Worm (Caenorhabditis elegans) whole organism, young adult: ENCODE results near the gene ceh-1.

Experiments
- B0019.2 ChIP-seq: fragments of 200-800 bp; sonication (Bioruptor generic); conservative IDR thresholded peaks from 2 replicates; pipeline ENCODE4 v1.3.6; 2022; ENCODE audit warnings: missing genetic modification reagents, missing genetic modification characterization, missing compliant biosample characterization
- B0035.1 ChIP-seq: sonication (generic microtip); optimal IDR thresholded peaks from 2 replicates; lab custom pipeline; 2016; ENCODE audit warnings: missing genetic modification characterization, mild to moderate bottlenecking, missing compliant biosample characterization, missing genotype, missing genetic modification reagents
- F10E7.11 ChIP-seq: sonication (generic microtip); optimal IDR thresholded peaks from 2 replicates; lab custom pipeline; 2017; ENCODE audit warnings: mild to moderate bottlenecking, missing genetic modification characterization, moderate library complexity, missing compliant biosample characterization
- F37B4.10 ChIP-seq: fragments of 200-800 bp; sonication (Bioruptor generic); IDR thresholded peaks from 2 replicates; pipeline ENCODE4 v1.3.6; 2022; ENCODE audit warnings: missing genetic modification characterization, missing compliant biosample characterization
- F49E8.2 ChIP-seq: sonication (generic microtip); optimal IDR thresholded peaks from 3 replicates; lab custom pipeline; 2017; ENCODE audit warnings: missing genetic modification characterization, mild to moderate bottlenecking, missing compliant biosample characterization, antibody characterized with exemption, moderate library complexity; ENCODE audit not compliant: insufficient read depth
- F57C9.4 ChIP-seq: sonication (generic microtip); optimal IDR thresholded peaks from 2 replicates; lab custom pipeline; 2017; ENCODE audit warnings: mild to moderate bottlenecking, missing genetic modification characterization, missing compliant biosample characterization
- Y79H2A.3 ChIP-seq: fragments of 200-800 bp; sonication (Bioruptor generic); conservative IDR thresholded peaks from 2 replicates; pipeline ENCODE4 v1.3.6; 2022; ENCODE audit warnings: missing genetic modification reagents, missing genetic modification characterization, missing compliant biosample characterization
- ZK185.1 ChIP-seq: sonication (generic microtip); optimal IDR thresholded peaks from 2 replicates; lab custom pipeline; 2016; ENCODE audit warnings: mild to moderate bottlenecking, missing genetic modification characterization, missing compliant biosample characterization; ENCODE audit not compliant: poor library complexity, severe bottlenecking
- ama-1 ChIP-seq, 3 experiments: fragments of 150-350 bp in 1 of 3; sonication (generic microtip) in 2 of 3; optimal IDR thresholded peaks; 2 replicates each; lab custom pipeline; 2014 to 2018; ENCODE audit warnings: missing biosample characterization in 2 of 3, missing genetic modification characterization in 2 of 3, missing genetic modification reagents in 2 of 3
- atf-7 ChIP-seq: sonication (generic microtip); optimal IDR thresholded peaks from 2 replicates; lab custom pipeline; 2017; ENCODE audit warnings: mild to moderate bottlenecking, missing genetic modification characterization, missing compliant biosample characterization
- attf-3 ChIP-seq: fragments of 200-800 bp; sonication (Bioruptor generic); conservative IDR thresholded peaks from 2 replicates; pipeline ENCODE4 v1.3.6; 2022; ENCODE audit warnings: missing genetic modification reagents, missing genetic modification characterization, missing compliant biosample characterization
- attf-5 ChIP-seq: fragments of 200-800 bp; sonication (Bioruptor generic); optimal IDR thresholded peaks from 2 replicates; lab custom pipeline; 2018; ENCODE audit warnings: mild to moderate bottlenecking, missing genetic modification characterization, missing compliant biosample characterization
- bed-1 ChIP-seq: fragments of 200-800 bp; sonication (Bioruptor generic); IDR thresholded peaks from 2 replicates; pipeline ENCODE4 v1.3.6; 2022; ENCODE audit warnings: missing genetic modification reagents, missing genetic modification characterization, missing compliant biosample characterization
- bed-2 ChIP-seq: fragments of 200-800 bp; sonication (Bioruptor generic); IDR thresholded peaks from 2 replicates; pipeline ENCODE4 v1.3.6; 2022; ENCODE audit warnings: missing genetic modification reagents, missing genetic modification characterization, missing compliant biosample characterization
- cebp-2 ChIP-seq: fragments of 200-800 bp; sonication (Bioruptor generic); IDR thresholded peaks from 2 replicates; pipeline ENCODE4 v1.3.6; 2022; ENCODE audit warnings: missing genetic modification characterization, missing compliant biosample characterization
- ceh-100 ChIP-seq: fragments of 200-800 bp; sonication (Bioruptor generic); IDR thresholded peaks from 2 replicates; pipeline ENCODE4 v1.3.6; 2022; ENCODE audit warnings: missing genetic modification reagents, missing genetic modification characterization, missing compliant biosample characterization
- dox-1 ChIP-seq: fragments of 200-800 bp; sonication (Bioruptor generic); IDR thresholded peaks from 2 replicates; pipeline ENCODE4 v1.3.6; 2022; ENCODE audit warnings: missing genetic modification reagents, missing genetic modification characterization, missing compliant biosample characterization
- dpff-1 ChIP-seq: sonication (generic microtip); optimal IDR thresholded peaks from 2 replicates; lab custom pipeline; 2017; ENCODE audit warnings: mild to moderate bottlenecking, missing genetic modification characterization, missing compliant biosample characterization
- efl-1 ChIP-seq: fragments of 150-350 bp; optimal IDR thresholded peaks from 2 replicates; lab custom pipeline; 2014; ENCODE audit warnings: missing biosample characterization, missing genetic modification reagents, missing genetic modification characterization
- egl-44 ChIP-seq: fragments of 200-800 bp; sonication (Bioruptor generic); IDR thresholded peaks from 2 replicates; pipeline ENCODE4 v1.3.6; 2022; ENCODE audit warnings: missing genetic modification reagents, missing genetic modification characterization, missing compliant biosample characterization
- hsf-1 ChIP-seq: fragments of 200-800 bp; sonication (Bioruptor generic); IDR thresholded peaks from 2 replicates; pipeline ENCODE4 v1.3.6; 2022; ENCODE audit warnings: missing genetic modification reagents, missing genetic modification characterization, missing compliant biosample characterization
- let-607 ChIP-seq, 2 experiments: fragments of 200-800 bp in 1 of 2; sonication (Bioruptor generic) in 1 of 2; sonication (generic microtip) in 1 of 2; optimal IDR thresholded peaks; 2 replicates each; lab custom pipeline; 2016 to 2018; ENCODE audit warnings: mild to moderate bottlenecking in 2 of 2, missing compliant biosample characterization in 2 of 2, missing genetic modification characterization in 2 of 2, moderate library complexity in 2 of 2, missing genotype in 1 of 2
- lsy-27 ChIP-seq: sonication (generic microtip); optimal IDR thresholded peaks from 2 replicates; lab custom pipeline; 2017; ENCODE audit warnings: missing genetic modification characterization, mild to moderate bottlenecking, missing compliant biosample characterization, antibody characterized with exemption, missing genotype, borderline replicate concordance; ENCODE audit not compliant: insufficient read depth
- madf-6 ChIP-seq: fragments of 200-800 bp; sonication (Bioruptor generic); IDR thresholded peaks from 2 replicates; pipeline ENCODE4 v1.3.6; 2022; ENCODE audit warnings: missing genetic modification reagents, missing genetic modification characterization, missing compliant biosample characterization
- mel-28 ChIP-seq: sonication (generic microtip); optimal IDR thresholded peaks from 2 replicates; lab custom pipeline; 2016; ENCODE audit warnings: borderline replicate concordance, mild to moderate bottlenecking, missing genetic modification characterization, missing compliant biosample characterization
- mes-4 ChIP-seq: sonication (generic microtip); optimal IDR thresholded peaks from 2 replicates; lab custom pipeline; 2016; ENCODE audit warnings: missing genotype, missing genetic modification characterization, missing compliant biosample characterization
- nhr-120 ChIP-seq: fragments of 200-800 bp; sonication (Bioruptor generic); IDR thresholded peaks from 2 replicates; pipeline ENCODE4 v1.3.6; 2022; ENCODE audit warnings: missing genetic modification characterization, missing compliant biosample characterization
- nhr-179 ChIP-seq: sonication (generic microtip); optimal IDR thresholded peaks from 2 replicates; lab custom pipeline; 2016; ENCODE audit warnings: mild to moderate bottlenecking, missing genetic modification characterization, missing compliant biosample characterization
- nhr-27 ChIP-seq: fragments of 200-800 bp; sonication (Bioruptor generic); optimal IDR thresholded peaks from 2 replicates; lab custom pipeline; 2018; ENCODE audit warnings: mild to moderate bottlenecking, missing genetic modification characterization, moderate library complexity, missing compliant biosample characterization
- nhr-80 ChIP-seq: sonication (generic microtip); optimal IDR thresholded peaks from 2 replicates; lab custom pipeline; 2016; ENCODE audit warnings: missing genetic modification characterization, missing compliant biosample characterization
- nhr-90 ChIP-seq: sonication (generic microtip); optimal IDR thresholded peaks from 2 replicates; lab custom pipeline; 2016; ENCODE audit warnings: missing genotype, mild to moderate bottlenecking, missing genetic modification characterization, missing compliant biosample characterization
- rec-8 ChIP-seq, 2 experiments: sonication (generic microtip); optimal IDR thresholded peaks; 2 replicates each; lab custom pipeline; 2016; ENCODE audit warnings: mild to moderate bottlenecking in 2 of 2, missing genetic modification characterization in 2 of 2, missing genetic modification reagents in 2 of 2, missing genotype in 2 of 2, missing biosample characterization in 1 of 2, missing compliant biosample characterization in 1 of 2, moderate library complexity in 1 of 2
- rpc-1 ChIP-seq, 2 experiments: fragments of 150-350 bp in 1 of 2; sonication (generic microtip) in 1 of 2; optimal IDR thresholded peaks; 2 replicates each; lab custom pipeline; 2014 to 2018; ENCODE audit warnings: missing biosample characterization in 1 of 2, missing genetic modification characterization in 1 of 2, missing genetic modification reagents in 1 of 2, missing genotype in 1 of 2
- sdz-38 ChIP-seq: sonication (generic microtip); optimal IDR thresholded peaks from 2 replicates; lab custom pipeline; 2016; ENCODE audit warnings: missing genotype, missing genetic modification characterization, missing compliant biosample characterization
- sea-2 ChIP-seq: fragments of 200-800 bp; sonication (Bioruptor generic); IDR thresholded peaks from 2 replicates; pipeline ENCODE4 v1.3.6; 2022; ENCODE audit warnings: missing genetic modification characterization, missing compliant biosample characterization
- snpc-4 ChIP-seq, 5 experiments: fragments of 150-350 bp in 1 of 5; sonication (generic microtip) in 4 of 5; optimal IDR thresholded peaks; 2 replicates each; lab custom pipeline; 2014 to 2018; ENCODE audit warnings: missing genetic modification characterization in 5 of 5, missing biosample characterization in 3 of 5, antibody characterized with exemption in 2 of 5, mild to moderate bottlenecking in 2 of 5, missing compliant biosample characterization in 2 of 5, missing genotype in 2 of 5, moderate library complexity in 2 of 5, missing genetic modification reagents in 1 of 5
- sptf-2 ChIP-seq: fragments of 200-800 bp; sonication (Bioruptor generic); optimal IDR thresholded peaks from 2 replicates; lab custom pipeline; 2018; ENCODE audit warnings: mild to moderate bottlenecking, missing genetic modification characterization, missing compliant biosample characterization
- tlf-1 ChIP-seq: fragments of 200-800 bp; sonication (Bioruptor generic); optimal IDR thresholded peaks from 2 replicates; lab custom pipeline; 2018; ENCODE audit warnings: mild to moderate bottlenecking, missing genetic modification characterization, missing compliant biosample characterization
- xnd-1 ChIP-seq: sonication (generic microtip); optimal IDR thresholded peaks from 2 replicates; lab custom pipeline; 2016; ENCODE audit warnings: missing genotype, missing genetic modification reagents, missing genetic modification characterization, missing compliant biosample characterization
- ztf-28 ChIP-seq: fragments of 200-800 bp; sonication (Bioruptor generic); IDR thresholded peaks from 2 replicates; pipeline ENCODE4 v1.3.6; 2022; ENCODE audit warnings: missing genetic modification reagents, missing genetic modification characterization, missing compliant biosample characterization

ceh-1 gene

ce11 chrX:4660268-4660880 is 6.4 kb upstream of the ceh-1 start, which contains the start of gene nhr-45:
nhr-45 (minus strand) TSS chrX:4660318.
- TF ChIP-seq nhr-80 = peak; percentile 55
- TF ChIP-seq sea-2 (GFP tag; lab: Robert Waterston, UW) = no peak
- no peak for TF ChIP-seq egl-44 (GFP tag; lab: Robert Waterston, UW)
- no peak for TF ChIP-seq F10E7.11 (tag; lab: Kevin White, UChicago)
- no peak for TF ChIP-seq lsy-27 (tag; lab: Kevin White, UChicago)

- TF ChIP-seq dox-1 (GFP tag; lab: Robert Waterston, UW) (0 out of 2 replicates have a peak, but pooled peaks have one; percentile 24), bed-2 (GFP tag; lab: Robert Waterston, UW) (no peak), nhr-80 (peak; percentile 57), efl-1 (GFP tag; lab: Kevin White, UChicago) (no peak)
Measured at ce11 chrX:4658706-4659105, 4.7 kb upstream of the ceh-1 start.

DNA sequence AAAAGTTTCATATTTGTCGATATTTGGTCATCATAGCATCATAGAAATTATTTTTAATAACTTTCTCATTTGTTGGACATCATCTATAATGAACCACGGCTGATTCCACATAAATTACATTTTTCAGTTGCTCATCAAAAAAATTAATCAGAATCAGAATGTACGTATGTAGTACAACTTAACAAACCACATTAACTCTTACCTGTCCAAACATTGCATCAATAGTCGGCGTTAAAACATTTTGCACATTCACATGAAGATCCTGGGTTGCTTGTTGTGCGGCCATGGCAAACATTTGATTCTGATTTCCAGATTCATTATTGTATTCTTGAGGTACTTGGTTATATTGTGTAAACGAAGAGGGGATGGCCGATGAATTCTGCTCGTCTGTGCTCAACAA is 4.3 kb upstream of the ceh-1 start:
- TF ChIP-seq nhr-120 (GFP tag; lab: Robert Waterston, UW) = no peak
- TF ChIP-seq sptf-2 (GFP tag; lab: Kevin White, UChicago) = no peak
- TF ChIP-seq B0019.2 (GFP tag; lab: Robert Waterston, UW) = no peak
- no peak for TF ChIP-seq F57C9.4 (tag; lab: Kevin White, UChicago)
- TF ChIP-seq F49E8.2 (tag; lab: Kevin White, UChicago) = no peak
- TF ChIP-seq rec-8 (tag; optimal IDR thresholded peaks at IDR 0.05; lab: Kevin White, UChicago) = no peak
- TF ChIP-seq let-607 (tag; optimal IDR thresholded peaks at IDR 0.05; lab: Kevin White, UChicago) = no peak
- no peak for TF ChIP-seq attf-3 (GFP tag; lab: Robert Waterston, UW)
- TF ChIP-seq bed-1 (GFP tag; lab: Robert Waterston, UW) = no peak
- no peak for TF ChIP-seq nhr-27 (tag; lab: Kevin White, UChicago)
- TF ChIP-seq ama-1 (optimal IDR thresholded peaks at IDR 0.05; lab: Kevin White, UChicago) = no peak
- TF ChIP-seq ama-1 (GFP tag; optimal IDR thresholded peaks at IDR 0.05; lab: Kevin White, UChicago) = no peak
- no peak for TF ChIP-seq ceh-100 (GFP tag; lab: Robert Waterston, UW)
- no peak for TF ChIP-seq ZK185.1 (tag; lab: Kevin White, UChicago)
- no peak for TF ChIP-seq tlf-1 (GFP tag; lab: Kevin White, UChicago)
- no peak for TF ChIP-seq mes-4 (tag; lab: Kevin White, UChicago)
- TF ChIP-seq, all 124 proteins: peak for 0

DNA sequence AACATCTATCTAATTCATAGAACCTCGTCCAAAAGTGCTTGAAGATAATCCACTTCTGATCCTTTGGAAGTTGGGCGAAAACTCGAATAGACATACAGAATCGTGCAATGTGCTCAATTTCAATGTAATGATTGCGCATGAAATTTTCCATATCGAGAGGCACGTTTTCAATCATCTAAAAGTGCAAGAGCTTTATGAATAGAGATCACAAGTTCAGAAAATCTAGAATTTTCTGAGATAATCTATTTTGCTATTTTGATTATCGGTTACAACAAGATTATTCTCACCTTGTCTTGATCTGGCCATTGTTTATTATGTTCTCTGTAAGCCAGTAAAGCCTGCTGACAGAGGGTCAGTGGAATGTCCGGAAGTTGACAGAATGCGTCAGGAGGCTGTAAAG is 3.6 kb upstream of the ceh-1 start:
- TF ChIP-seq ztf-28 = no peak
- TF ChIP-seq atf-7 (tag; lab: Kevin White, UChicago) = no peak
- no peak for TF ChIP-seq nhr-90 (tag; lab: Kevin White, UChicago)
- no peak for TF ChIP-seq cebp-2 (GFP tag; lab: Robert Waterston, UW)
- TF ChIP-seq, all 124 proteins: peak for 0

DNA sequence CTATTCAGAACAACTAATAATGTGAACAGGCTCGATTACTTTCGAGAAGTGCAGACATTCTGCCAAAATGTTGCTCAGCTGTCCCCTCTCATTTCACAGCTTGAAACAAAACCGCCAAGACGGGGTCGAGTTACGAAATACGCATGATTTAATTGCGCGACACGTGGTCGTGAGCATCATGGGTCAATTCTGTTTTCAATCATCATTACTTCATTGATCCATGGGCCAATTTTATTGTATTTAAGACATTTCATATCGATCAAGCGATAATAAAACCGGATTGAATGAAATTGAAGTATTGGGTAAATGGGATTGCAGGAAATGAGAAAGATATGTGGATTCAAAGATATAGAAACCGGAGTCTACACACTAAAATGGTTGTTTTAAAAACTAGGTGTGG is 1.0 kb downstream of the ceh-1 start:
- TF ChIP-seq dpff-1 (tag; lab: Kevin White, UChicago) (no peak), hsf-1 (GFP tag; lab: Robert Waterston, UW) (no peak), mel-28 (tag; lab: Kevin White, UChicago) (no peak), snpc-4 (GFP tag; optimal IDR thresholded peaks at IDR 0.05; lab: Kevin White, UChicago) (no peak), snpc-4 (tag; optimal IDR thresholded peaks at IDR 0.05; lab: Kevin White, UChicago) (no peak), B0035.1 (tag; lab: Kevin White, UChicago) (no peak), nhr-179 (tag; lab: Kevin White, UChicago) (no peak), Y79H2A.3 (GFP tag; lab: Robert Waterston, UW) (no peak), F37B4.10 (GFP tag; lab: Robert Waterston, UW) (no peak), madf-6 (GFP tag; lab: Robert Waterston, UW) (no peak), F49E8.2 (tag; lab: Kevin White, UChicago) (no peak), attf-5 (GFP tag; lab: Kevin White, UChicago) (no peak), rpc-1 (optimal IDR thresholded peaks at IDR 0.05; lab: Kevin White, UChicago) (no peak), rpc-1 (tag; optimal IDR thresholded peaks at IDR 0.05; lab: Kevin White, UChicago) (no peak), sdz-38 (tag; lab: Kevin White, UChicago) (no peak), xnd-1 (tag; lab: Kevin White, UChicago) (no peak)
